Worm (Caenorhabditis elegans) whole organism, late embryonic: ENCODE measurements around the gene Y42G9A.2.

Source experiments
- Y22D7AL.16 ChIP-seq: sonication (generic microtip); optimal IDR thresholded peaks from 2 replicates; lab custom pipeline; 2016; ENCODE audit warnings: missing genetic modification characterization, missing compliant biosample characterization
- ceh-14 ChIP-seq: sonication (generic microtip); optimal IDR thresholded peaks from 2 replicates; lab custom pipeline; 2016; ENCODE audit warnings: missing genotype, missing genetic modification characterization, missing compliant biosample characterization
- fkh-10 ChIP-seq: fragments of 150-350 bp; optimal IDR thresholded peaks from 2 replicates; lab custom pipeline; 2014; ENCODE audit warnings: missing biosample characterization, missing genetic modification reagents, missing genetic modification characterization
- hlh-13 ChIP-seq: fragments of 200-800 bp; sonication (Bioruptor generic); optimal IDR thresholded peaks from 2 replicates; lab custom pipeline; 2018; ENCODE audit warnings: mild to moderate bottlenecking, missing genetic modification characterization, missing compliant biosample characterization
- lin-11 ChIP-seq: fragments of 200-800 bp; sonication (Bioruptor generic); optimal IDR thresholded peaks from 2 replicates; lab custom pipeline; 2018; ENCODE audit warnings: mild to moderate bottlenecking, missing genetic modification characterization, missing compliant biosample characterization
- nhr-11 ChIP-seq: fragments of 150-350 bp; optimal IDR thresholded peaks from 2 replicates; lab custom pipeline; 2014; ENCODE audit warnings: missing biosample characterization, missing genetic modification characterization
- rnt-1 ChIP-seq: sonication (generic microtip); optimal IDR thresholded peaks from 2 replicates; lab custom pipeline; 2016; ENCODE audit warnings: missing genetic modification characterization, missing compliant biosample characterization
- sdc-2 ChIP-seq: sonication (generic microtip); optimal IDR thresholded peaks from 2 replicates; lab custom pipeline; 2016; ENCODE audit warnings: missing genotype, missing genetic modification characterization, missing compliant biosample characterization

- TF ChIP-seq rnt-1 (no peak), fkh-10 (no peak), sdc-2 (tag; lab: Kevin White, UChicago) (no peak), hlh-13 (GFP tag; lab: Kevin White, UChicago) (no peak), ceh-14 (tag; lab: Kevin White, UChicago) (no peak), lin-11 (no peak), Y22D7AL.16 (no peak), nhr-11 (tag; lab: Kevin White, UChicago) (no peak)
These were observed 18.6 kb downstream of the Y42G9A.2 start for ce11 chrIII:6166634-6167033.
